Worm (Caenorhabditis elegans) whole organism, L4 larva: ENCODE data around the gene clc-8.

Experiments
- F49E8.2 ChIP-seq: sonication (generic microtip); optimal IDR thresholded peaks from 2 replicates; lab custom pipeline; 2016; ENCODE audit warnings: missing compliant biosample characterization, mild to moderate bottlenecking, missing genetic modification characterization, borderline replicate concordance
- R02D3.7 ChIP-seq: fragments of 150-350 bp; sonication (generic microtip); optimal IDR thresholded peaks from 3 replicates; lab custom pipeline; 2014; ENCODE audit warnings: missing biosample characterization, missing genetic modification characterization
- T26A8.4 ChIP-seq: fragments of 200-800 bp; sonication (Bioruptor generic); IDR thresholded peaks from 2 replicates; pipeline ENCODE4 v1.3.6; 2022; ENCODE audit warnings: missing genetic modification characterization, missing compliant biosample characterization
- Y105C5A.15 ChIP-seq: fragments of 200-800 bp; sonication (Bioruptor generic); IDR thresholded peaks from 2 replicates; pipeline ENCODE4 v1.3.6; 2022; ENCODE audit warnings: missing genetic modification characterization, missing compliant biosample characterization
- Y48G9A.11 ChIP-seq: fragments of 200-800 bp; sonication (Bioruptor generic); IDR thresholded peaks from 2 replicates; pipeline ENCODE4 v1.3.6; 2022; ENCODE audit warnings: missing genetic modification reagents, missing genetic modification characterization, missing compliant biosample characterization
- ZK337.2 ChIP-seq: fragments of 200-800 bp; sonication (Bioruptor generic); IDR thresholded peaks from 2 replicates; pipeline ENCODE4 v1.3.6; 2022; ENCODE audit warnings: missing genetic modification reagents, missing genetic modification characterization, missing compliant biosample characterization
- ZK546.5 ChIP-seq, 2 experiments: sonication (generic microtip); optimal IDR thresholded peaks; 2 replicates each; lab custom pipeline; 2017; ENCODE audit warnings: missing biosample characterization in 2 of 2, missing genetic modification characterization in 2 of 2
- aha-1 ChIP-seq: fragments of 150-350 bp; peaks from one replicate; lab custom pipeline; 2014; ENCODE audit warnings: missing biosample characterization, missing genetic modification characterization
- aly-2 ChIP-seq: sonication (generic microtip); optimal IDR thresholded peaks from 2 replicates; lab custom pipeline; 2018; ENCODE audit warnings: missing biosample characterization, missing genetic modification characterization
- ceh-32 ChIP-seq: sonication (generic microtip); optimal IDR thresholded peaks from 2 replicates; lab custom pipeline; 2016; ENCODE audit warnings: mild to moderate bottlenecking, missing genetic modification characterization, missing compliant biosample characterization; ENCODE audit not compliant: poor library complexity
- ceh-44 ChIP-seq: fragments of 200-800 bp; sonication (Bioruptor generic); IDR thresholded peaks from 2 replicates; pipeline ENCODE4 v1.3.6; 2022; ENCODE audit warnings: missing genetic modification reagents, missing genetic modification characterization, missing compliant biosample characterization
- cey-2 ChIP-seq: sonication (generic microtip); optimal IDR thresholded peaks from 3 replicates; lab custom pipeline; 2017; ENCODE audit warnings: missing genetic modification characterization, mild to moderate bottlenecking, missing compliant biosample characterization, antibody characterized with exemption, borderline replicate concordance; ENCODE audit not compliant: insufficient read depth
- ctbp-1 ChIP-seq: fragments of 200-800 bp; sonication (Bioruptor generic); IDR thresholded peaks from 2 replicates; pipeline ENCODE4 v1.3.6; 2022; ENCODE audit warnings: missing genetic modification reagents, missing genetic modification characterization, missing compliant biosample characterization
- daf-12 ChIP-seq: fragments of 150-350 bp; optimal IDR thresholded peaks from 2 replicates; lab custom pipeline; 2014; ENCODE audit warnings: missing biosample characterization, missing genetic modification reagents, missing genetic modification characterization
- daf-16 ChIP-seq, 3 experiments: sonication (generic microtip); optimal IDR thresholded peaks; 2 replicates each; lab custom pipeline; 2016 to 2017; ENCODE audit warnings: missing genetic modification characterization in 3 of 3, missing genetic modification reagents in 3 of 3, mild to moderate bottlenecking in 2 of 3, missing compliant biosample characterization in 2 of 3, missing biosample characterization in 1 of 3, moderate library complexity in 1 of 3
- daf-19 ChIP-seq: fragments of 200-800 bp; sonication (Bioruptor generic); conservative IDR thresholded peaks from 2 replicates; pipeline ENCODE4 v1.3.6; 2022; ENCODE audit warnings: missing genetic modification characterization, missing compliant biosample characterization
- dmd-6 ChIP-seq: fragments of 200-800 bp; sonication (Bioruptor generic); IDR thresholded peaks from 2 replicates; pipeline ENCODE4 v1.3.6; 2022; ENCODE audit warnings: missing genetic modification reagents, missing genetic modification characterization, missing compliant biosample characterization
- dpl-1 ChIP-seq: fragments of 150-350 bp; optimal IDR thresholded peaks from 2 replicates; lab custom pipeline; 2014; ENCODE audit warnings: missing biosample characterization, missing genetic modification reagents, missing genetic modification characterization
- duxl-1 ChIP-seq: sonication (generic microtip); optimal IDR thresholded peaks from 2 replicates; lab custom pipeline; 2016; ENCODE audit warnings: mild to moderate bottlenecking, missing genetic modification characterization, moderate library complexity, missing compliant biosample characterization; ENCODE audit not compliant: poor library complexity
- gei-8 ChIP-seq: fragments of 200-800 bp; sonication (Bioruptor generic); optimal IDR thresholded peaks from 2 replicates; lab custom pipeline; 2018; ENCODE audit warnings: mild to moderate bottlenecking, missing genetic modification characterization, missing compliant biosample characterization
- hif-1 ChIP-seq, 2 experiments: sonication (generic microtip); optimal IDR thresholded peaks; 2 replicates each; lab custom pipeline; 2016 to 2017; ENCODE audit warnings: missing compliant biosample characterization in 2 of 2, missing genetic modification characterization in 2 of 2, missing genetic modification reagents in 2 of 2, missing genotype in 2 of 2, mild to moderate bottlenecking in 1 of 2
- lin-1 ChIP-seq: fragments of 200-800 bp; sonication (Bioruptor generic); IDR thresholded peaks from 2 replicates; pipeline ENCODE4 v1.3.6; 2022; ENCODE audit warnings: missing genetic modification reagents, missing genetic modification characterization, missing compliant biosample characterization
- lin-13 ChIP-seq: fragments of 150-350 bp; optimal IDR thresholded peaks from 2 replicates; lab custom pipeline; 2014; ENCODE audit warnings: missing biosample characterization, missing genetic modification reagents, missing genetic modification characterization
- lin-29 ChIP-seq: fragments of 200-800 bp; sonication (Bioruptor generic); IDR thresholded peaks from 2 replicates; pipeline ENCODE4 v1.3.6; 2022; ENCODE audit warnings: missing genetic modification reagents, missing genetic modification characterization, missing compliant biosample characterization
- madf-5 ChIP-seq, 2 experiments: fragments of 200-800 bp; sonication (Bioruptor generic); IDR thresholded peaks; 2 replicates each; pipeline ENCODE4 v1.3.6; 2022; ENCODE audit warnings: missing compliant biosample characterization in 2 of 2, missing genetic modification characterization in 2 of 2
- nhr-102 ChIP-seq: sonication (generic microtip); optimal IDR thresholded peaks from 2 replicates; lab custom pipeline; 2016; ENCODE audit warnings: mild to moderate bottlenecking, missing genetic modification characterization, moderate library complexity, missing compliant biosample characterization
- nhr-237 ChIP-seq: sonication (generic microtip); optimal IDR thresholded peaks from 2 replicates; lab custom pipeline; 2017; ENCODE audit warnings: missing biosample characterization, missing genetic modification characterization
- nhr-25 ChIP-seq: sonication (generic microtip); optimal IDR thresholded peaks from 2 replicates; lab custom pipeline; 2017; ENCODE audit warnings: missing genetic modification characterization, mild to moderate bottlenecking, missing compliant biosample characterization, antibody characterized with exemption, moderate library complexity, borderline replicate concordance; ENCODE audit not compliant: insufficient read depth
- nhr-48 ChIP-seq: sonication (generic microtip); optimal IDR thresholded peaks from 2 replicates; lab custom pipeline; 2016; ENCODE audit warnings: mild to moderate bottlenecking, missing genetic modification characterization, missing compliant biosample characterization
- pha-4 ChIP-seq, 2 experiments: fragments of 150-350 bp in 1 of 2; fragments of 200-800 bp in 1 of 2; sonication (Bioruptor generic) in 1 of 2; IDR thresholded peaks in 1 of 2; optimal IDR thresholded peaks in 1 of 2; 2 replicates each; pipeline versions ENCODE4 v1.3.6 to Lab custom; 2014 to 2022; ENCODE audit warnings: missing genetic modification characterization in 2 of 2, missing genetic modification reagents in 2 of 2, missing biosample characterization in 1 of 2, missing compliant biosample characterization in 1 of 2
- rbr-2 ChIP-seq: sonication (generic microtip); optimal IDR thresholded peaks from 2 replicates; lab custom pipeline; 2016; ENCODE audit warnings: missing genotype, missing genetic modification characterization, missing compliant biosample characterization
- snpc-1.2 ChIP-seq: fragments of 200-800 bp; sonication (Bioruptor generic); IDR thresholded peaks from 2 replicates; pipeline ENCODE4 v1.3.6; 2022; ENCODE audit warnings: missing genetic modification reagents, missing genetic modification characterization, missing compliant biosample characterization
- tag-97 ChIP-seq: fragments of 200-800 bp; sonication (Bioruptor generic); IDR thresholded peaks from 2 replicates; pipeline ENCODE4 v1.3.6; 2022; ENCODE audit warnings: missing genetic modification characterization, missing compliant biosample characterization
- tra-1 ChIP-seq: fragments of 200-800 bp; sonication (Bioruptor generic); IDR thresholded peaks from 2 replicates; pipeline ENCODE4 v1.3.6; 2022; ENCODE audit warnings: missing genetic modification reagents, missing genetic modification characterization, missing compliant biosample characterization
- unc-130 ChIP-seq: sonication (generic microtip); optimal IDR thresholded peaks from 2 replicates; lab custom pipeline; 2016; ENCODE audit warnings: missing genetic modification reagents, missing genetic modification characterization, missing compliant biosample characterization
- vab-7 ChIP-seq: fragments of 200-800 bp; sonication (Bioruptor generic); IDR thresholded peaks from 2 replicates; pipeline ENCODE4 v1.3.6; 2022; ENCODE audit warnings: missing genetic modification reagents, missing genetic modification characterization, missing compliant biosample characterization
- zfp-2 ChIP-seq: sonication (generic microtip); optimal IDR thresholded peaks from 2 replicates; lab custom pipeline; 2016; ENCODE audit warnings: mild to moderate bottlenecking, missing genetic modification characterization, missing compliant biosample characterization

The clc-8 gene

ce11 chrIV:14414200-14414599 lies 20.3 kb downstream of the clc-8 start (continued):
- TF ChIP-seq cey-2 (tag; lab: Kevin White, UChicago) (peak; percentile 75), ZK337.2 (GFP tag; lab: Robert Waterston, UW) (no peak), pha-4 (GFP tag; IDR thresholded peaks at IDR 0.05; lab: Robert Waterston, UW) (peak; percentile 67; the same call in 1 of the 2 replicates), pha-4 (tag; optimal IDR thresholded peaks at IDR 0.05; lab: Kevin White, UChicago) (no peak)

ce11 chrIV:14417128-14417527 lies 23.2 kb downstream of the clc-8 start, which contains the start of gene F55B11.6:
Gene F55B11.6, minus strand, starts transcription at chrIV:14417228.
- TF ChIP-seq zfp-2 (tag; lab: Kevin White, UChicago) (no peak), nhr-237 (tag; lab: Kevin White, UChicago) (no peak), nhr-25 (no peak), duxl-1 (tag; lab: Kevin White, UChicago) (no peak), R02D3.7 (tag; lab: Kevin White, UChicago) (no peak), ZK546.5 (tag; optimal IDR thresholded peaks at IDR 0.05; lab: Kevin White, UChicago) (no peak), madf-5 (GFP tag; IDR thresholded peaks at IDR 0.05; lab: Robert Waterston, UW) (no peak), dpl-1 (GFP tag; lab: Kevin White, UChicago) (no peak), Y105C5A.15 (GFP tag; lab: Robert Waterston, UW) (no peak), vab-7 (GFP tag; lab: Robert Waterston, UW) (no peak), aly-2 (tag; lab: Kevin White, UChicago) (no peak), nhr-102 (no peak), gei-8 (no peak), hif-1 (tag; optimal IDR thresholded peaks at IDR 0.05; lab: Kevin White, UChicago) (no peak), dmd-6 (no peak), unc-130 (no peak), snpc-1.2 (GFP tag; lab: Robert Waterston, UW) (no peak)

- TF ChIP-seq lin-29 (GFP tag; lab: Robert Waterston, UW) = no peak
- TF ChIP-seq aha-1 (tag; lab: Kevin White, UChicago) = peak; percentile 5
Measured at ce11 chrIV:14421938-14422337, 28.0 kb downstream of the clc-8 start, which contains the start of gene F55B11.7. Gene F55B11.7, minus strand, starts transcription at chrIV:14422038.

- no peak for TF ChIP-seq ctbp-1 (GFP tag; lab: Robert Waterston, UW)
- no peak for TF ChIP-seq rbr-2 (tag; lab: Kevin White, UChicago)
- no peak for TF ChIP-seq cey-2 (tag; lab: Kevin White, UChicago)
- TF ChIP-seq daf-12 (tag; lab: Kevin White, UChicago) = no peak
- TF ChIP-seq daf-16 (GFP tag; optimal IDR thresholded peaks at IDR 0.05; lab: Kevin White, UChicago) = no peak
- no peak for TF ChIP-seq daf-16 (tag; optimal IDR thresholded peaks at IDR 0.05; lab: Kevin White, UChicago)
- TF ChIP-seq daf-19 (GFP tag; lab: Robert Waterston, UW) = no peak
- no peak for TF ChIP-seq ceh-32
- TF ChIP-seq nhr-48 (tag; lab: Kevin White, UChicago) = no peak
- TF ChIP-seq ZK337.2 (GFP tag; lab: Robert Waterston, UW) = no peak
- TF ChIP-seq F49E8.2 (tag; lab: Kevin White, UChicago) = no peak
- no peak for TF ChIP-seq tag-97 (GFP tag; lab: Robert Waterston, UW)
- TF ChIP-seq tra-1 = no peak
- no peak for TF ChIP-seq Y48G9A.11 (GFP tag; lab: Robert Waterston, UW)
- no peak for TF ChIP-seq lin-1 (GFP tag; lab: Robert Waterston, UW)
- no peak for TF ChIP-seq T26A8.4 (GFP tag; lab: Robert Waterston, UW)
- no peak for TF ChIP-seq lin-13 (GFP tag; lab: Kevin White, UChicago)
- TF ChIP-seq ceh-44 (GFP tag; lab: Robert Waterston, UW) = no peak
Measured at ce11 chrIV:14423194-14423593, 29.3 kb downstream of the clc-8 start, which contains the start of gene F55B11.2. Gene F55B11.2, minus strand, starts transcription at chrIV:14423294.
